Worm (Caenorhabditis elegans): ENCODE measurements around the gene acd-4.
A peak's percentile ranks its signal among the peaks of the same experiment; 100 is the strongest.

acd-4 gene

DNA sequence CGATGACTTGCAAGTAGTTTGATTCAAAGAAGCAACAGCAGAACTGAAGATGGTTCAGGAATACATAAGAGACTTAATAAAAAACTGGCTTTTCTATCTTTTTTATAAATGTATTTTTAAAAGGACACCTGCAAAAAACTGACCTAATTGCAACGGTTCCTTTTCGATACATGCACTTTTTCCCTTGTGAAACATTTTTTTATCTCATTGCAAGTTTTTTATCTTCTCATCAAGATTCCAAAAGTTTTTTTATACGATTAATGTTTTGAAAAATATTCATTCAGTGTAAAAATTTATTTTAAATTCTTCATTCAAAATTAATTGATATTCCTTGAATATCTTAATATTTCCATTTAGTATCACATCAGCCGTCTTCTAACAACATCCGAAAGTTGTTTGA is 2.4 kb upstream of the acd-4 start, which contains the start of gene oac-29:
Gene oac-29 (minus strand): TSS at position 101 of the 400 bp plus-strand sequence.
- no peak for TF ChIP-seq aha-1 (tag; optimal IDR thresholded peaks at IDR 0.05)
- no peak for TF ChIP-seq isw-1 (GFP tag; IDR thresholded peaks at IDR 0.05)
- no peak for TF ChIP-seq unc-130 (tag; optimal IDR thresholded peaks at IDR 0.05)
- TF ChIP-seq elt-3 (tag; optimal IDR thresholded peaks at IDR 0.05): no peak
- TF ChIP-seq mep-1 (tag; optimal IDR thresholded peaks at IDR 0.05): no peak
- no peak for TF ChIP-seq zip-4 (GFP tag; optimal IDR thresholded peaks at IDR 0.05)
- no peak for TF ChIP-seq sup-37 (GFP tag; optimal IDR thresholded peaks at IDR 0.05)

DNA sequence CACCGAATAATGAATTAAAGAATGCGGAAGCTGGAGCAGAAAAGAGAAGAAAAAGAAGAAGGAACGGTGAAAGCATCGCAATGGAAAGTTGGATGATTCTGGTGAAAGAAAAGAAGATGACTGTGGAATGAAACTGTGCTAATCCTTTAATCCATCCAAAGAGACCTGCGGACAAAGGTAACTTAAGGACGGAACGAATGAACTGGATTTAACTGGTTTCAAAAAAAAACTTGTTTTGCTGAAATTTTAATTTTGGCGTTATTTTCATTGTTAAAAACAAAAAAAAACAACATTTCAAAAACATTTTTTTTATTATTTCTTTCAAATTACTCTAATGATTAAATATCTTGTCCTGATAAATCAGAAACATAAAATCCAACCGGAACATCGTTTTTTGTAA is 1.1 kb upstream of the acd-4 start, which contains the start of gene grl-12:
Gene grl-12 (minus strand): TSS at position 101 of the 400 bp plus-strand sequence.
- TF ChIP-seq nhr-76 (tag; optimal IDR thresholded peaks at IDR 0.05) (no peak), zip-4 (GFP tag; optimal IDR thresholded peaks at IDR 0.05) (no peak), pqm-1 (tag; optimal IDR thresholded peaks at IDR 0.05) (no peak), F16B12.6 (tag; optimal IDR thresholded peaks at IDR 0.05) (no peak), lin-14 (GFP tag; optimal IDR thresholded peaks at IDR 0.05) (no peak), aly-2 (tag; optimal IDR thresholded peaks at IDR 0.05) (no peak), elt-2 (tag; optimal IDR thresholded peaks at IDR 0.05) (no peak), elt-3 (tag; optimal IDR thresholded peaks at IDR 0.05) (no peak), unc-30 (tag; optimal IDR thresholded peaks at IDR 0.05) (no peak), egl-27 (tag; optimal IDR thresholded peaks at IDR 0.05) (no peak), efl-1 (optimal IDR thresholded peaks at IDR 0.05) (no peak), efl-1 (GFP tag; optimal IDR thresholded peaks at IDR 0.05 in 1 of 2) (no peak), unc-86 (tag; optimal IDR thresholded peaks at IDR 0.05) (no peak), swsn-7 (tag; optimal IDR thresholded peaks at IDR 0.05) (no peak), nhr-71 (tag; optimal IDR thresholded peaks at IDR 0.05) (no peak), hpl-2 (GFP tag; optimal IDR thresholded peaks at IDR 0.05) (no peak), ceh-63 (GFP tag; optimal IDR thresholded peaks at IDR 0.05) (no peak)

DNA sequence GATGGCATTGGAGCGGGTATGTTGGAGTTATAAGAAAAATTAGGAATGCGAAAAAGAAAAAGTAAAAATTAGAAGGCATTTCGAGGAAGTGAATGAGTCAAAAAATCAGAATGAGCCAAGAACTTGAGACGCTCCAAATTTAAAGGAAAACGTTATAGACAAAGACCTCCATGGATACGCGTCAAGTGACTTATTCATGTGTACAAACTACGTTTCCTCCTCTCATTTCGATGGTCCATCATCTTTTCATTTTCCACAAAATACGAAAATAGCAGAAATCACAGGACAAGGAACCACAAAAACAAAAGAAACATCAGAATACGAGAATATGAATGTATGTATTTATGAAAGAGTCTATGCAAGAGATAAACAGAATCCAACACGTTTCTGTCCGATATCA is 3.2 kb downstream of the acd-4 start, which contains the start of gene F28A12.3:
Gene F28A12.3 (minus strand): TSS at position 101 of the 400 bp plus-strand sequence.
- TF ChIP-seq efl-1 (optimal IDR thresholded peaks at IDR 0.05): no peak
- TF ChIP-seq efl-1 (GFP tag; optimal IDR thresholded peaks at IDR 0.05 in 1 of 2): peak in 1 of 2 experiments; percentile 85
- no peak for TF ChIP-seq aly-2 (tag; optimal IDR thresholded peaks at IDR 0.05)

DNA sequence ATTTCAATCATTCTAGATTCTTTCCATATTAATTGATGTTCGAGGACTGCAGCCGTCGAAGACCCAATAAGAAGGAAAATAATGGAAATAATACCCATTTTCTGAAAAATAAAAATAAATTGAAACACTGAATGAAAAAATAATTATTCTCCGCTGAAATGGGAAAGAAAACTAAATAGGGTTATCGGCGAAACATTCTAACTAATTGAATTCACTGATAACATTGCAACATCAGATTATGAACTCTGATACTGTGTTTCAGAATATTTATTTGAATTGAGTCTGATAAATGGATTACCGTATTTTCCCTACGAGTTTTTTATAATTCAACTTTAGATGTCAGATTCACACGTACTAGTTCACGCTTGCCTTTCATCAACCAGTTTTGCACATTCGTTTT is 5.1 kb downstream of the acd-4 start, which contains the start of gene asp-13:
Gene asp-13 (minus strand): TSS at position 101 of the 400 bp plus-strand sequence.
- peak; percentile 22 for TF ChIP-seq elt-2 (tag; optimal IDR thresholded peaks at IDR 0.05)
- TF ChIP-seq unc-98 (GFP tag; IDR thresholded peaks at IDR 0.05): no peak
- TF ChIP-seq sox-4 (tag; optimal IDR thresholded peaks at IDR 0.05): no peak

DNA sequence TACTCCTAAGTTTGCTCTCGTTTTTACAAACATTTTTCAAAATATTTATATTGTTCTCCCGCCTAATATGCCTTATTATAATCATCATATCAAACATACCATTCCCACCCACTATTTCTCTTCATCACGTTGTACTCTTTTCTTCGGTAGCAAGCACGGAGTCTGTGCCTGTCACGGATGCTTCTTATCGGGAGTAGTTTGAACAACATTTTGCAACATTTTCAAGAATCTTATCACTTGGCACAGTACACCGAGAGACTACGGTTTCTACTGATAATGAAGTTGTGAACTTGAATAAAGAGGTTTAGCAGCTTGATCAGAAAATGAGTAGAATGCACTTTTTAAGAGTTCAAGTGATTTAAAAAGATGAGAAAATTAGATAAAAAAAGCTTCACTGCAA is 10.2 kb downstream of the acd-4 start:
- no peak for TF ChIP-seq nhr-90 (tag; optimal IDR thresholded peaks at IDR 0.05; ENCODE audit: poor library complexity)
- TF ChIP-seq zip-4 (GFP tag; optimal IDR thresholded peaks at IDR 0.05): no peak
- TF ChIP-seq ceh-88 (GFP tag; IDR thresholded peaks at IDR 0.05): no peak
- TF ChIP-seq hlh-4 (tag; optimal IDR thresholded peaks at IDR 0.05): no peak
- TF ChIP-seq dpl-1 (GFP tag; optimal IDR thresholded peaks at IDR 0.05): no peak
- TF ChIP-seq dsc-1 (tag; optimal IDR thresholded peaks at IDR 0.05): no peak
- TF ChIP-seq mef-2 (tag; optimal IDR thresholded peaks at IDR 0.05): no peak
- no peak for TF ChIP-seq nhr-47 (tag; optimal IDR thresholded peaks at IDR 0.05)
- no peak for TF ChIP-seq irx-1 (tag; optimal IDR thresholded peaks at IDR 0.05)
- no peak for TF ChIP-seq zag-1 (tag; optimal IDR thresholded peaks at IDR 0.05)
- TF ChIP-seq blmp-1 (tag; optimal IDR thresholded peaks at IDR 0.05): no peak
- TF ChIP-seq lin-14 (GFP tag; optimal IDR thresholded peaks at IDR 0.05): peak; percentile 34
- no peak for TF ChIP-seq elt-3 (tag; optimal IDR thresholded peaks at IDR 0.05)
- no peak for TF ChIP-seq ceh-82 (tag; optimal IDR thresholded peaks at IDR 0.05)
- no peak for TF ChIP-seq unc-86 (tag; optimal IDR thresholded peaks at IDR 0.05)
- TF ChIP-seq alr-1 (tag; optimal IDR thresholded peaks at IDR 0.05; ENCODE audit: borderline replicate concordance): no peak
- no peak for TF ChIP-seq nhr-11 (tag; optimal IDR thresholded peaks at IDR 0.05)
- TF ChIP-seq lsy-2 (tag; optimal IDR thresholded peaks at IDR 0.05): peak in 1 of 2 experiments; percentile 16
- TF ChIP-seq skn-1 (tag; optimal IDR thresholded peaks at IDR 0.05): no peak
- TF ChIP-seq nhr-237 (tag; optimal IDR thresholded peaks at IDR 0.05): no peak
- peak; percentile 12 for TF ChIP-seq nhr-20 (tag; optimal IDR thresholded peaks at IDR 0.05)
- no peak for TF ChIP-seq sup-37 (GFP tag; optimal IDR thresholded peaks at IDR 0.05)
- peak in 1 of 2 experiments; percentile 22 for TF ChIP-seq lin-35 (GFP tag; optimal IDR thresholded peaks at IDR 0.05)
- no peak for TF ChIP-seq F16B12.6 (tag; optimal IDR thresholded peaks at IDR 0.05)
- no peak for TF ChIP-seq sox-4 (tag; optimal IDR thresholded peaks at IDR 0.05)
- no peak for TF ChIP-seq sptf-1 (tag; optimal IDR thresholded peaks at IDR 0.05)
- peak; percentile 57 for TF ChIP-seq pqm-1 (tag; optimal IDR thresholded peaks at IDR 0.05)
- TF ChIP-seq hlh-17 (GFP tag; optimal IDR thresholded peaks at IDR 0.05; ENCODE audit: borderline replicate concordance): no peak

Data from whole organism, L1 larva.